Worm (Caenorhabditis elegans) whole organism, L4 larva: ENCODE measurements around the gene srbc-82.
"Not testable (repeated sequence)": the region's sequence is repeated elsewhere in the genome, so short reads cannot be mapped to it uniquely, and the experiment has no call there.

Source experiments
- F26F4.8 ChIP-seq: fragments of 200-800 bp; sonication (Bioruptor generic); conservative IDR thresholded peaks from 2 replicates; pipeline ENCODE4 v1.3.6; 2022; ENCODE audit warnings: missing genetic modification characterization, missing compliant biosample characterization
- F44E2.7 ChIP-seq: fragments of 200-800 bp; sonication (Bioruptor generic); IDR thresholded peaks from 2 replicates; pipeline ENCODE4 v2.1.2; 2022; ENCODE audit warnings: missing genetic modification characterization, missing compliant biosample characterization
- T26A8.4 ChIP-seq: fragments of 200-800 bp; sonication (Bioruptor generic); IDR thresholded peaks from 2 replicates; pipeline ENCODE4 v1.3.6; 2022; ENCODE audit warnings: missing genetic modification characterization, missing compliant biosample characterization
- Y105C5A.15 ChIP-seq: fragments of 200-800 bp; sonication (Bioruptor generic); IDR thresholded peaks from 2 replicates; pipeline ENCODE4 v1.3.6; 2022; ENCODE audit warnings: missing genetic modification characterization, missing compliant biosample characterization
- Y48G9A.11 ChIP-seq: fragments of 200-800 bp; sonication (Bioruptor generic); IDR thresholded peaks from 2 replicates; pipeline ENCODE4 v1.3.6; 2022; ENCODE audit warnings: missing genetic modification reagents, missing genetic modification characterization, missing compliant biosample characterization
- Y75B8A.6 ChIP-seq: fragments of 200-800 bp; sonication (Bioruptor generic); IDR thresholded peaks from 2 replicates; pipeline ENCODE4 v1.3.6; 2022; ENCODE audit warnings: missing genetic modification reagents, missing genetic modification characterization, missing compliant biosample characterization
- ZK337.2 ChIP-seq: fragments of 200-800 bp; sonication (Bioruptor generic); IDR thresholded peaks from 2 replicates; pipeline ENCODE4 v1.3.6; 2022; ENCODE audit warnings: missing genetic modification reagents, missing genetic modification characterization, missing compliant biosample characterization
- aha-1 ChIP-seq: fragments of 150-350 bp; peaks from one replicate; lab custom pipeline; 2014; ENCODE audit warnings: missing biosample characterization, missing genetic modification characterization
- ama-1 ChIP-seq: fragments of 150-350 bp; optimal IDR thresholded peaks from 2 replicates; lab custom pipeline; 2014; ENCODE audit warnings: inconsistent platforms, mixed read lengths
- arid-1 ChIP-seq: fragments of 200-800 bp; sonication (Bioruptor generic); conservative IDR thresholded peaks from 2 replicates; pipeline ENCODE4 v1.3.6; 2022; ENCODE audit warnings: missing genetic modification reagents, missing genetic modification characterization, missing compliant biosample characterization
- ceh-28 ChIP-seq: fragments of 150-350 bp; optimal IDR thresholded peaks from 2 replicates; lab custom pipeline; 2014; ENCODE audit warnings: missing biosample characterization, missing genetic modification reagents, missing genetic modification characterization
- ceh-44 ChIP-seq: fragments of 200-800 bp; sonication (Bioruptor generic); IDR thresholded peaks from 2 replicates; pipeline ENCODE4 v1.3.6; 2022; ENCODE audit warnings: missing genetic modification reagents, missing genetic modification characterization, missing compliant biosample characterization
- ceh-82 ChIP-seq: sonication (generic microtip); optimal IDR thresholded peaks from 2 replicates; lab custom pipeline; 2017; ENCODE audit warnings: missing biosample characterization, missing genetic modification characterization
- cey-2 ChIP-seq: sonication (generic microtip); optimal IDR thresholded peaks from 3 replicates; lab custom pipeline; 2017; ENCODE audit warnings: missing genetic modification characterization, mild to moderate bottlenecking, missing compliant biosample characterization, antibody characterized with exemption, borderline replicate concordance; ENCODE audit not compliant: insufficient read depth
- daf-16 ChIP-seq, 3 experiments: sonication (generic microtip); optimal IDR thresholded peaks; 2 replicates each; lab custom pipeline; 2016 to 2017; ENCODE audit warnings: missing genetic modification characterization in 3 of 3, missing genetic modification reagents in 3 of 3, mild to moderate bottlenecking in 2 of 3, missing compliant biosample characterization in 2 of 3, missing biosample characterization in 1 of 3, moderate library complexity in 1 of 3
- daf-8 ChIP-seq: fragments of 200-800 bp; sonication (Bioruptor generic); IDR thresholded peaks from 2 replicates; pipeline ENCODE4 v1.3.6; 2022; ENCODE audit warnings: missing genetic modification characterization, missing compliant biosample characterization
- dmd-6 ChIP-seq: fragments of 200-800 bp; sonication (Bioruptor generic); IDR thresholded peaks from 2 replicates; pipeline ENCODE4 v1.3.6; 2022; ENCODE audit warnings: missing genetic modification reagents, missing genetic modification characterization, missing compliant biosample characterization
- dmd-8 ChIP-seq: fragments of 200-800 bp; sonication (Bioruptor generic); IDR thresholded peaks from 2 replicates; pipeline ENCODE4 v1.3.6; 2022; ENCODE audit warnings: missing genetic modification characterization, missing compliant biosample characterization
- dve-1 ChIP-seq: sonication (generic microtip); optimal IDR thresholded peaks from 2 replicates; lab custom pipeline; 2017; ENCODE audit warnings: antibody characterized with exemption, mild to moderate bottlenecking, missing genetic modification characterization, missing compliant biosample characterization; ENCODE audit not compliant: insufficient read depth
- egl-43 ChIP-seq: fragments of 200-800 bp; sonication (Bioruptor generic); IDR thresholded peaks from 2 replicates; pipeline ENCODE4 v1.3.6; 2022; ENCODE audit warnings: missing genetic modification reagents, missing genetic modification characterization, missing compliant biosample characterization
- gei-8 ChIP-seq: fragments of 200-800 bp; sonication (Bioruptor generic); optimal IDR thresholded peaks from 2 replicates; lab custom pipeline; 2018; ENCODE audit warnings: mild to moderate bottlenecking, missing genetic modification characterization, missing compliant biosample characterization
- hif-1 ChIP-seq, 2 experiments: sonication (generic microtip); optimal IDR thresholded peaks; 2 replicates each; lab custom pipeline; 2016 to 2017; ENCODE audit warnings: missing compliant biosample characterization in 2 of 2, missing genetic modification characterization in 2 of 2, missing genetic modification reagents in 2 of 2, missing genotype in 2 of 2, mild to moderate bottlenecking in 1 of 2
- hlh-11 ChIP-seq: fragments of 200-800 bp; sonication (Bioruptor generic); optimal IDR thresholded peaks from 2 replicates; lab custom pipeline; 2018; ENCODE audit warnings: mild to moderate bottlenecking, missing genetic modification characterization, missing compliant biosample characterization
- hlh-30 ChIP-seq: sonication (generic microtip); optimal IDR thresholded peaks from 2 replicates; lab custom pipeline; 2017; ENCODE audit warnings: antibody characterized with exemption, mild to moderate bottlenecking, missing genetic modification characterization, missing compliant biosample characterization; ENCODE audit not compliant: insufficient read depth
- lim-7 ChIP-seq: fragments of 200-800 bp; sonication (Bioruptor generic); IDR thresholded peaks from 2 replicates; pipeline ENCODE4 v1.3.6; 2022; ENCODE audit warnings: missing genetic modification characterization, missing compliant biosample characterization
- lin-29 ChIP-seq: fragments of 200-800 bp; sonication (Bioruptor generic); IDR thresholded peaks from 2 replicates; pipeline ENCODE4 v1.3.6; 2022; ENCODE audit warnings: missing genetic modification reagents, missing genetic modification characterization, missing compliant biosample characterization
- lin-38 ChIP-seq: fragments of 200-800 bp; sonication (Bioruptor generic); IDR thresholded peaks from 2 replicates; pipeline ENCODE4 v1.3.6; 2022; ENCODE audit warnings: missing genetic modification reagents, missing genetic modification characterization, missing compliant biosample characterization
- mxl-2 ChIP-seq: fragments of 200-800 bp; sonication (Bioruptor generic); conservative IDR thresholded peaks from 2 replicates; pipeline ENCODE4 v1.3.6; 2022; ENCODE audit warnings: missing genetic modification reagents, missing genetic modification characterization, missing compliant biosample characterization
- nhr-102 ChIP-seq: sonication (generic microtip); optimal IDR thresholded peaks from 2 replicates; lab custom pipeline; 2016; ENCODE audit warnings: mild to moderate bottlenecking, missing genetic modification characterization, moderate library complexity, missing compliant biosample characterization
- nhr-111 ChIP-seq: fragments of 200-800 bp; sonication (Bioruptor generic); optimal IDR thresholded peaks from 2 replicates; lab custom pipeline; 2018; ENCODE audit warnings: mild to moderate bottlenecking, missing genetic modification characterization, missing compliant biosample characterization
- nhr-48 ChIP-seq: sonication (generic microtip); optimal IDR thresholded peaks from 2 replicates; lab custom pipeline; 2016; ENCODE audit warnings: mild to moderate bottlenecking, missing genetic modification characterization, missing compliant biosample characterization
- nhr-76 ChIP-seq: fragments of 150-350 bp; optimal IDR thresholded peaks from 2 replicates; lab custom pipeline; 2014; ENCODE audit warnings: missing biosample characterization, missing genetic modification characterization
- pha-4 ChIP-seq, 2 experiments: fragments of 150-350 bp in 1 of 2; fragments of 200-800 bp in 1 of 2; sonication (Bioruptor generic) in 1 of 2; IDR thresholded peaks in 1 of 2; optimal IDR thresholded peaks in 1 of 2; 2 replicates each; pipeline versions ENCODE4 v1.3.6 to Lab custom; 2014 to 2022; ENCODE audit warnings: missing genetic modification characterization in 2 of 2, missing genetic modification reagents in 2 of 2, missing biosample characterization in 1 of 2, missing compliant biosample characterization in 1 of 2
- saeg-2 ChIP-seq: fragments of 200-800 bp; sonication (Bioruptor generic); IDR thresholded peaks from 2 replicates; pipeline ENCODE4 v1.3.6; 2022; ENCODE audit warnings: missing genetic modification reagents, missing genetic modification characterization, missing compliant biosample characterization
- set-16 ChIP-seq: fragments of 200-800 bp; sonication (Bioruptor generic); IDR thresholded peaks from 2 replicates; pipeline ENCODE4 v1.3.6; 2022; ENCODE audit warnings: missing genetic modification reagents, missing genetic modification characterization, missing compliant biosample characterization
- snpc-1.2 ChIP-seq: fragments of 200-800 bp; sonication (Bioruptor generic); IDR thresholded peaks from 2 replicates; pipeline ENCODE4 v1.3.6; 2022; ENCODE audit warnings: missing genetic modification reagents, missing genetic modification characterization, missing compliant biosample characterization
- tra-1 ChIP-seq: fragments of 200-800 bp; sonication (Bioruptor generic); IDR thresholded peaks from 2 replicates; pipeline ENCODE4 v1.3.6; 2022; ENCODE audit warnings: missing genetic modification reagents, missing genetic modification characterization, missing compliant biosample characterization
- unc-130 ChIP-seq: sonication (generic microtip); optimal IDR thresholded peaks from 2 replicates; lab custom pipeline; 2016; ENCODE audit warnings: missing genetic modification reagents, missing genetic modification characterization, missing compliant biosample characterization
- vab-7 ChIP-seq: fragments of 200-800 bp; sonication (Bioruptor generic); IDR thresholded peaks from 2 replicates; pipeline ENCODE4 v1.3.6; 2022; ENCODE audit warnings: missing genetic modification reagents, missing genetic modification characterization, missing compliant biosample characterization
- zip-11 ChIP-seq: fragments of 200-800 bp; sonication (Bioruptor generic); IDR thresholded peaks from 2 replicates; pipeline ENCODE4 v1.3.6; 2022; ENCODE audit warnings: missing genetic modification characterization, missing compliant biosample characterization
- ztf-7 ChIP-seq: fragments of 150-350 bp; optimal IDR thresholded peaks from 2 replicates; lab custom pipeline; 2014; ENCODE audit warnings: missing biosample characterization, missing genetic modification characterization

The srbc-82 gene

ce11 chrV:16328849-16329248 lies 28.5 kb downstream of the srbc-82 start, which contains the start of gene F57G8.7:
F57G8.7 (plus strand) TSS chrV:16329149.
- TF ChIP-seq Y48G9A.11 (GFP tag; lab: Robert Waterston, UW): no peak
- no peak for TF ChIP-seq tra-1
- TF ChIP-seq set-16 (GFP tag; lab: Robert Waterston, UW): no peak
- no peak for TF ChIP-seq arid-1 (GFP tag; lab: Robert Waterston, UW)
- TF ChIP-seq nhr-76: no peak
- no peak for TF ChIP-seq daf-8 (GFP tag; lab: Robert Waterston, UW)
- no peak for TF ChIP-seq F44E2.7
- no peak for TF ChIP-seq gei-8
- TF ChIP-seq ceh-82 (tag; lab: Kevin White, UChicago): no peak

DNA sequence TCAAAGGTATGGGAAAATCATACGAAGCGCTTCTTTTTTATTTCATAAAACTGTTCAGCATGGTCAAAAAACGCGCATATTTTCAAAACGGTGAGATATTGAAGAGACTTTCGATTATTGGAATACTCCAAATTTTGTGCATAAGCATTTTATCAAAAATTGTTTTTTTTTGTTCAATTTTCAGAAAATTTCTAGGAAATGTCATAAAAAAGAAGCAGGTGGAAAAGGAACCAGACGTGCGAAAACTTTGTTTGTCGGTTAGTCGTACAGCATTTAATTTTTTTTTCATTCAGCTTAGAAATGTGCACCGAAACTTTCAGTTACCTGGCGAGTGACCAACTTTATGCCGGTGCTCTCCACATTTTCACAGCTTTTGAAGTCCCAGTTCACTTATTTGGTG lies 33.0 kb downstream of the srbc-82 start, which contains the start of gene srh-167:
Gene srh-167 (plus strand): TSS at position 301 of the 400 bp plus-strand sequence.
- TF ChIP-seq nhr-48 (tag; lab: Kevin White, UChicago) (no peak), F44E2.7 (no peak), dmd-8 (GFP tag; lab: Robert Waterston, UW) (no peak), ceh-28 (tag; lab: Kevin White, UChicago) (no peak), hif-1 (tag; optimal IDR thresholded peaks at IDR 0.05; lab: Kevin White, UChicago) (no peak), ama-1 (no peak), Y75B8A.6 (no peak), dmd-6 (GFP tag; lab: Robert Waterston, UW) (no peak), cey-2 (tag; lab: Kevin White, UChicago) (no peak)

DNA sequence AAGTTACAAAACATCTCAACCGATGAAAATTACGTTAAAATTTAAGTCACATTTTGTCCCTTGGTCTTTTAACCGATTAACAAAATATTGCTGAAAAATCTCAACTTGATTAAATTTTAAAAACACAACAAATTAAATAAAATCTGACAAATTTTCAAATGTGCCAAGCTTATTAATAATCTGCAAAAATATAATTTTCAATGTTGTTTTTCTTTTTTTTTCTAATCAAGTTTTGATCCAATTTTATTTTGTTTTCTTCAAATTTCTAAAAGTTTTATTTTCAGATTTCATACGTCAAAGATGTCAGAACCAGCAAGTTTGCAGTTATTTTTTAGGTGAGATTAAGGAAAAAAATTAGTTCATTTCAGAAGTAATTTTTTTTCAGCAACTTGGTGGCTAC lies 36.0 kb downstream of the srbc-82 start, which contains the start of gene srw-87:
Gene srw-87 (plus strand): TSS at position 301 of the 400 bp plus-strand sequence.
- TF ChIP-seq T26A8.4 (GFP tag; lab: Robert Waterston, UW): no peak
- TF ChIP-seq ceh-44 (GFP tag; lab: Robert Waterston, UW): no peak
- no peak for TF ChIP-seq lin-29 (GFP tag; lab: Robert Waterston, UW)
- no peak for TF ChIP-seq egl-43 (GFP tag; lab: Robert Waterston, UW)
- TF ChIP-seq aha-1 (tag; lab: Kevin White, UChicago): no peak
- TF ChIP-seq mxl-2: no peak
- no peak for TF ChIP-seq saeg-2 (GFP tag; lab: Robert Waterston, UW)
- no peak for TF ChIP-seq ztf-7 (tag; lab: Kevin White, UChicago)
- TF ChIP-seq nhr-111 (GFP tag; lab: Kevin White, UChicago): no peak
- TF ChIP-seq Y48G9A.11 (GFP tag; lab: Robert Waterston, UW): no peak
- TF ChIP-seq ama-1: no peak

- 0 out of 2 replicates have a peak, but pooled peaks have one; percentile 26 for TF ChIP-seq zip-11 (GFP tag; lab: Robert Waterston, UW)
- peak; percentile 15 for TF ChIP-seq aha-1 (tag; lab: Kevin White, UChicago)
- TF ChIP-seq ZK337.2 (GFP tag; lab: Robert Waterston, UW): 0 out of 2 replicates have a peak, but pooled peaks have one; percentile 39
- peak; percentile 65 for TF ChIP-seq lim-7 (GFP tag; lab: Robert Waterston, UW)
- TF ChIP-seq hlh-11 (tag; lab: Kevin White, UChicago): peak; percentile 39
- peak; percentile 44 for TF ChIP-seq nhr-102
- TF ChIP-seq arid-1 (GFP tag; lab: Robert Waterston, UW): 0 out of 2 replicates have a peak, but pooled peaks have one; percentile 57
- TF ChIP-seq pha-4 (GFP tag; IDR thresholded peaks at IDR 0.05; lab: Robert Waterston, UW): peak; percentile 68; the same call in 1 of the 2 replicates
- not testable (repeated sequence) for TF ChIP-seq pha-4 (tag; optimal IDR thresholded peaks at IDR 0.05; lab: Kevin White, UChicago); daf-16 (GFP tag; optimal IDR thresholded peaks at IDR 0.05; lab: Kevin White, UChicago)
- peak; percentile 38 for TF ChIP-seq dve-1 (tag; lab: Kevin White, UChicago)
- TF ChIP-seq F26F4.8 (GFP tag; lab: Robert Waterston, UW): 0 out of 2 replicates have a peak, but pooled peaks have one; percentile 37
- peak; percentile 66 for TF ChIP-seq dmd-6 (GFP tag; lab: Robert Waterston, UW)
- peak; percentile 8 for TF ChIP-seq hlh-30 (tag; lab: Kevin White, UChicago)
- TF ChIP-seq unc-130 (GFP tag; lab: Kevin White, UChicago): peak; percentile 1
- TF ChIP-seq tra-1: 0 out of 2 replicates have a peak, but pooled peaks have one; percentile 55
- TF ChIP-seq daf-16 (tag; optimal IDR thresholded peaks at IDR 0.05; lab: Kevin White, UChicago): peak; percentile 73
- TF ChIP-seq Y105C5A.15 (GFP tag; lab: Robert Waterston, UW): 0 out of 2 replicates have a peak, but pooled peaks have one; percentile 60
- peak; percentile 58 for TF ChIP-seq lin-38
- TF ChIP-seq snpc-1.2 (GFP tag; lab: Robert Waterston, UW): peak; percentile 76
- peak; percentile 54; the same call in 1 of the 2 replicates for TF ChIP-seq vab-7 (GFP tag; lab: Robert Waterston, UW)
These were observed 38.1 kb downstream of the srbc-82 start, which contains the start of gene slc-9B.2 for ce11 chrV:16338287-16339092. slc-9B.2 (plus strand) TSS chrV:16339042.
